Fruit fly (Drosophila melanogaster): ENCODE measurements around the gene CG14841.

The CG14841 gene

DNA sequence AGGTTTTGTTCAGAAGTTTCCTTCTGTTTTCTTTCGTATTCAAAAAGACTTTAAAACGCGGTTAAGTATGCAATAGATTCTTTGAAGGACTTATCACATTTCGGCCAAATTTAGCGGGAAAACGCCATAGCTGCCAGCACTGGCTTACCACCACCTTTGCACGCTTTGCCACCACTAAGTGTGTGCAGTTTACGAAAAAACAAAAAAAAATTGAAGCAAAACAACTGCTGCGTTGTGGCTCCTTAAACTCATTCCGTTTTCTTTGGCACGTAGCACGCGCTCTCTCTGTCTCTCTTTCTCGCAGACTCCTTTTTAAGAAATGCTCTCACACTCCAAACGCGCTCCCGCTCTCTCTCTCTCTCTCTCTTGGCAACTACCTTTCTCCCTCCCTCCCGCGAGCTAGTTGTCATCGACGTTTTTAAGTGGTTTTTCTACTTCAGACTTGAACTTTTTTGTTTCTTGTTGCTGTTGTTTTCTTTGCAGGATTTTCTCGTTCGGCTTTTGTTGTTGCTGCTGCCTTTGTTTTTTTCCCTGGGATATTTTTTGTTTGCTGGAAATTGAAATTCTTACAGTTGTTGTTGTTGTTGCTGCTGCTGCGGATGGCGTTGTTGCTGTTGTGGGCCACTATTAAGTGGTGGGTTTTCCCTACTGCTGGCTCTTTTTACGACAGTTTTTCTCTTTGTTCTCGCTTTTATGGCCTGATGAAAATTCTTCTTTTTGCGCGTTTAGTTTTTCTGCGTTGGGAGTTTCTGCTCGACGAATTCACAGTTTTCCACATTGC is 16.5 kb upstream of the CG14841 start (continued):
- TF ChIP-seq NK7.1 (GFP tag; optimal IDR thresholded peaks at IDR 0.05) (no peak), Antp (GFP tag; optimal IDR thresholded peaks at IDR 0.05) (no peak), YL-1 (GFP tag; optimal IDR thresholded peaks at IDR 0.05) (no peak), Sox100B (GFP tag; optimal IDR thresholded peaks at IDR 0.05) (no peak), CG1529 (GFP tag; optimal IDR thresholded peaks at IDR 0.05) (no peak), inv (GFP tag; IDR thresholded peaks at IDR 0.05; ENCODE audit: partially characterized antibody) (no peak), CG17186 (GFP tag; optimal IDR thresholded peaks at IDR 0.05) (no peak), toy (GFP tag; IDR thresholded peaks at IDR 0.05) (no peak), CG14014 (GFP tag; IDR thresholded peaks at IDR 0.05) (peak; percentile 38; the same call in 1 of the 2 replicates), dmrt11E (tag; optimal IDR thresholded peaks at IDR 0.05) (peak; percentile 12), stwl (tag; optimal IDR thresholded peaks at IDR 0.05) (no peak), onecut (GFP tag; IDR thresholded peaks at IDR 0.05) (peak; percentile 43; the same call in 1 of the 2 replicates), knrl (GFP tag; IDR thresholded peaks at IDR 0.05; ENCODE audit: partially characterized antibody) (no peak), lov (optimal IDR thresholded peaks at IDR 0.05) (no peak), lov (GFP tag; IDR thresholded peaks at IDR 0.05) (0 out of 3 replicates have a peak, but pooled peaks have one; percentile 7), ac (GFP tag; optimal IDR thresholded peaks at IDR 0.05) (no peak), CG4424 (GFP tag; optimal IDR thresholded peaks at IDR 0.05) (no peak), C15 (GFP tag; IDR thresholded peaks at IDR 0.05) (no peak), da (GFP tag; optimal IDR thresholded peaks at IDR 0.05) (no peak), CG12942 (GFP tag; optimal IDR thresholded peaks at IDR 0.05) (no peak), CG2712 (tag; optimal IDR thresholded peaks at IDR 0.05) (no peak), CG9727 (GFP tag; optimal IDR thresholded peaks at IDR 0.05) (no peak), nerfin-1 (tag; optimal IDR thresholded peaks at IDR 0.05) (peak; percentile 33), Myb (GFP tag; optimal IDR thresholded peaks at IDR 0.05) (no peak), NC2β (GFP tag; optimal IDR thresholded peaks at IDR 0.05) (no peak), CG4404 (GFP tag; IDR thresholded peaks at IDR 0.05) (0 out of 2 replicates have a peak, but pooled peaks have one; percentile 10), Neu2 (GFP tag; optimal IDR thresholded peaks at IDR 0.05; ENCODE audit: borderline replicate concordance) (peak; percentile 66), Bgb (GFP tag; IDR thresholded peaks at IDR 0.05; ENCODE audit: partially characterized antibody) (no peak), ATbp (GFP tag; optimal IDR thresholded peaks at IDR 0.05) (no peak), fru (optimal IDR thresholded peaks at IDR 0.05) (no peak), CG12744 (GFP tag; optimal IDR thresholded peaks at IDR 0.05) (no peak), Aef1 (GFP tag; IDR thresholded peaks at IDR 0.05) (no peak), CG11695 (GFP tag; IDR thresholded peaks at IDR 0.05) (0 out of 3 replicates have a peak, but pooled peaks have one; percentile 10), Xbp1 (GFP tag; optimal IDR thresholded peaks at IDR 0.05) (peak; percentile 50), tx (GFP tag; optimal IDR thresholded peaks at IDR 0.05) (no peak), zf30C (GFP tag; optimal IDR thresholded peaks at IDR 0.05) (no peak), CG16815 (GFP tag; optimal IDR thresholded peaks at IDR 0.05) (no peak), Kr (GFP tag; optimal IDR thresholded peaks at IDR 0.05) (no peak), CG11560 (tag; IDR thresholded peaks at IDR 0.05) (no peak), CG10274 (GFP tag; optimal IDR thresholded peaks at IDR 0.05) (no peak), lilli (GFP tag; optimal IDR thresholded peaks at IDR 0.05) (no peak), CG3163 (GFP tag; optimal IDR thresholded peaks at IDR 0.05) (peak; percentile 3), Atf-2 (GFP tag; optimal IDR thresholded peaks at IDR 0.05) (no peak), schlank (tag; optimal IDR thresholded peaks at IDR 0.05) (no peak), CG4617 (GFP tag; optimal IDR thresholded peaks at IDR 0.05; ENCODE audit: borderline replicate concordance) (no peak), salm (tag; optimal IDR thresholded peaks at IDR 0.05) (no peak), dm (GFP tag; optimal IDR thresholded peaks at IDR 0.05) (no peak), D19A (tag; optimal IDR thresholded peaks at IDR 0.05) (no peak), ci (GFP tag; IDR thresholded peaks at IDR 0.05) (0 out of 3 replicates have a peak, but pooled peaks have one; percentile 37), Optix (GFP tag; IDR thresholded peaks at IDR 0.05) (no peak), wor (GFP tag; IDR thresholded peaks at IDR 0.05) (no peak)

Data from whole organism, embryonic.